Fruit fly (Drosophila melanogaster): ENCODE results near the gene TyrR.

TyrR gene

dm6 chr3R:17733261-17733660 lies 29.7 kb downstream of the TyrR start, which contains the start of gene CG14321 (continued):
- peak; percentile 55 for TF ChIP-seq knrl (GFP tag; IDR thresholded peaks at IDR 0.05; ENCODE audit: partially characterized antibody)
- peak; percentile 92 for TF ChIP-seq Dip2 (GFP tag; IDR thresholded peaks at IDR 0.05)
- TF ChIP-seq CG12236 (GFP tag; optimal IDR thresholded peaks at IDR 0.05) = no peak
- TF ChIP-seq CG33557 (GFP tag; optimal IDR thresholded peaks at IDR 0.05) = no peak
- TF ChIP-seq croc (GFP tag; conservative IDR thresholded peaks at IDR 0.05) = no peak
- peak; percentile 88 for TF ChIP-seq CG14860 (GFP tag; IDR thresholded peaks at IDR 0.05; ENCODE audit: partially characterized antibody)
- peak; percentile 73 for TF ChIP-seq vnd (GFP tag; IDR thresholded peaks at IDR 0.05; ENCODE audit: partially characterized antibody)
- peak; percentile 33 for TF ChIP-seq pzg (GFP tag; optimal IDR thresholded peaks at IDR 0.05)
- TF ChIP-seq usp (GFP tag; optimal IDR thresholded peaks at IDR 0.05) = no peak
- TF ChIP-seq HLHmδ (GFP tag; optimal IDR thresholded peaks at IDR 0.05) = no peak
- no peak for TF ChIP-seq ATbp (GFP tag; optimal IDR thresholded peaks at IDR 0.05)
- TF ChIP-seq CG42726 (GFP tag; IDR thresholded peaks at IDR 0.05; ENCODE audit: partially characterized antibody) = peak; percentile 82
- TF ChIP-seq hb (GFP tag; IDR thresholded peaks at IDR 0.05; ENCODE audit: partially characterized antibody) = peak; percentile 84
- TF ChIP-seq zen (tag; optimal IDR thresholded peaks at IDR 0.05) = peak; percentile 77
- TF ChIP-seq al (GFP tag; IDR thresholded peaks at IDR 0.05) = no peak
- TF ChIP-seq CG8290 (GFP tag; optimal IDR thresholded peaks at IDR 0.05) = no peak
- peak in 1 of 2 experiments; percentile 35 for TF ChIP-seq CG8290 (tag; optimal IDR thresholded peaks at IDR 0.05)
- TF ChIP-seq ap (GFP tag; IDR thresholded peaks at IDR 0.05) = no peak
- TF ChIP-seq Hand (GFP tag; optimal IDR thresholded peaks at IDR 0.05) = no peak
- no peak for TF ChIP-seq Abd-B (GFP tag; optimal IDR thresholded peaks at IDR 0.05)
- TF ChIP-seq MBD-R2 (GFP tag; IDR thresholded peaks at IDR 0.05) = peak; percentile 58; the same call in 1 of the 2 replicates
- TF ChIP-seq prd (optimal IDR thresholded peaks at IDR 0.05) = no peak
- peak; percentile 14; the same call in 1 of the 3 replicates for TF ChIP-seq prd (GFP tag; IDR thresholded peaks at IDR 0.05)
- 0 out of 3 replicates have a peak, but pooled peaks have one; percentile 16 for TF ChIP-seq CG7963 (GFP tag; IDR thresholded peaks at IDR 0.05; ENCODE audit: partially characterized antibody)
- TF ChIP-seq stwl (tag; optimal IDR thresholded peaks at IDR 0.05) = peak; percentile 85
- peak; percentile 22 for TF ChIP-seq CG11504 (tag; optimal IDR thresholded peaks at IDR 0.05)
- peak; percentile 3 for TF ChIP-seq tin (GFP tag; optimal IDR thresholded peaks at IDR 0.05)
- TF ChIP-seq ttk (GFP tag; IDR thresholded peaks at IDR 0.05) = no peak
- no peak for TF ChIP-seq CG31441 (GFP tag; IDR thresholded peaks at IDR 0.05)
- TF ChIP-seq CG1529 (GFP tag; optimal IDR thresholded peaks at IDR 0.05) = no peak
- no peak for TF ChIP-seq salm (tag; optimal IDR thresholded peaks at IDR 0.05)

dm6 chr3R:17725558-17725957 lies 37.4 kb downstream of the TyrR start, which contains the start of gene Lgr1:
Lgr1 (plus strand) TSS chr3R:17725777.
- TF ChIP-seq CG10565 (GFP tag; optimal IDR thresholded peaks at IDR 0.05) (no peak), sug (tag; optimal IDR thresholded peaks at IDR 0.05) (no peak), hbn (GFP tag; IDR thresholded peaks at IDR 0.05; ENCODE audit: partially characterized antibody) (no peak), CG2120 (GFP tag; optimal IDR thresholded peaks at IDR 0.05) (no peak), CG6813 (GFP tag; optimal IDR thresholded peaks at IDR 0.05) (no peak), pita (GFP tag; optimal IDR thresholded peaks at IDR 0.05) (no peak), bcd (GFP tag; optimal IDR thresholded peaks at IDR 0.05) (no peak), sob (GFP tag; IDR thresholded peaks at IDR 0.05) (0 out of 2 replicates have a peak, but pooled peaks have one; percentile 7), hb (GFP tag; IDR thresholded peaks at IDR 0.05; ENCODE audit: partially characterized antibody) (no peak), gce (GFP tag; IDR thresholded peaks at IDR 0.05) (no peak), CG1024 (GFP tag; IDR thresholded peaks at IDR 0.05) (no peak), ems (GFP tag; optimal IDR thresholded peaks at IDR 0.05) (no peak), row (GFP tag; IDR thresholded peaks at IDR 0.05) (no peak), CG10147 (GFP tag; optimal IDR thresholded peaks at IDR 0.05) (no peak), Taf1 (GFP tag; IDR thresholded peaks at IDR 0.05) (no peak), unpg (GFP tag; optimal IDR thresholded peaks at IDR 0.05) (no peak), sna (GFP tag; IDR thresholded peaks at IDR 0.05; ENCODE audit: partially characterized antibody) (no peak), CG10366 (GFP tag; IDR thresholded peaks at IDR 0.05) (no peak), CG17359 (tag; optimal IDR thresholded peaks at IDR 0.05) (no peak), CG5180 (GFP tag; optimal IDR thresholded peaks at IDR 0.05) (peak; percentile 9), CG12659 (GFP tag; optimal IDR thresholded peaks at IDR 0.05) (no peak), TFAM (GFP tag; optimal IDR thresholded peaks at IDR 0.05) (no peak)

All from whole organism, embryonic.